Worm (Caenorhabditis elegans): Measurements from ENCODE around the gene R148.7.
A peak's percentile ranks its signal among the peaks of the same experiment; 100 is the strongest.

R148.7 gene

ce11 chrIII:3163448-3163847, 34.8 kb downstream of the R148.7 start:
- TF ChIP-seq ztf-11 (tag; optimal IDR thresholded peaks at IDR 0.05) (no peak), R02D3.7 (tag; optimal IDR thresholded peaks at IDR 0.05) (no peak), unc-55 (GFP tag; optimal IDR thresholded peaks at IDR 0.05) (no peak), nhr-237 (tag; optimal IDR thresholded peaks at IDR 0.05) (no peak), sma-9 (GFP tag; optimal IDR thresholded peaks at IDR 0.05) (no peak), sma-9 (tag; optimal IDR thresholded peaks at IDR 0.05) (no peak), nhr-129 (tag; optimal IDR thresholded peaks at IDR 0.05) (no peak), gmeb-1 (tag; optimal IDR thresholded peaks at IDR 0.05) (no peak), lin-39 (tag; optimal IDR thresholded peaks at IDR 0.05) (no peak), crh-2 (tag; optimal IDR thresholded peaks at IDR 0.05) (no peak), nhr-12 (tag; optimal IDR thresholded peaks at IDR 0.05) (no peak), ztf-4 (tag; optimal IDR thresholded peaks at IDR 0.05) (no peak), F13H6.1 (tag; optimal IDR thresholded peaks at IDR 0.05) (no peak), sma-3 (GFP tag; optimal IDR thresholded peaks at IDR 0.05) (no peak), lin-11 (tag; optimal IDR thresholded peaks at IDR 0.05) (no peak)

ce11 chrIII:3161600-3161999, 36.6 kb downstream of the R148.7 start:
- TF ChIP-seq R02D3.7 (tag; optimal IDR thresholded peaks at IDR 0.05) (no peak), mbf-1 (tag; optimal IDR thresholded peaks at IDR 0.05) (no peak), nhr-237 (tag; optimal IDR thresholded peaks at IDR 0.05) (no peak), sem-4 (tag; optimal IDR thresholded peaks at IDR 0.05) (no peak), ztf-11 (tag; optimal IDR thresholded peaks at IDR 0.05) (no peak), nhr-25 (tag; optimal IDR thresholded peaks at IDR 0.05) (peak; percentile 77), sma-3 (GFP tag; optimal IDR thresholded peaks at IDR 0.05) (peak; percentile 1), ztf-4 (tag; optimal IDR thresholded peaks at IDR 0.05) (no peak), peb-1 (tag; optimal IDR thresholded peaks at IDR 0.05) (no peak), fos-1 (tag; optimal IDR thresholded peaks at IDR 0.05) (no peak), ZK546.5 (tag; optimal IDR thresholded peaks at IDR 0.05) (no peak), ceh-82 (tag; optimal IDR thresholded peaks at IDR 0.05) (no peak), C34F6.9 (tag; optimal IDR thresholded peaks at IDR 0.05) (no peak), lin-11 (tag; optimal IDR thresholded peaks at IDR 0.05) (no peak), blmp-1 (tag; optimal IDR thresholded peaks at IDR 0.05; ENCODE audit: insufficient read depth) (peak; percentile 78), dmd-4 (tag; optimal IDR thresholded peaks at IDR 0.05) (no peak)

ce11 chrIII:3160490-3160889, 37.7 kb downstream of the R148.7 start:
- no peak for TF ChIP-seq nhr-77 (tag; optimal IDR thresholded peaks at IDR 0.05)
- no peak for TF ChIP-seq lsy-2 (tag; optimal IDR thresholded peaks at IDR 0.05)
- TF ChIP-seq mdl-1 (tag; optimal IDR thresholded peaks at IDR 0.05) = no peak
- no peak for TF ChIP-seq unc-62 (GFP tag; optimal IDR thresholded peaks at IDR 0.05)
- no peak for TF ChIP-seq lin-13 (GFP tag; optimal IDR thresholded peaks at IDR 0.05)
- TF ChIP-seq nhr-6 (tag; optimal IDR thresholded peaks at IDR 0.05) = no peak
- TF ChIP-seq ceh-82 (tag; optimal IDR thresholded peaks at IDR 0.05) = no peak
- no peak for TF ChIP-seq aly-2 (tag; optimal IDR thresholded peaks at IDR 0.05)
- TF ChIP-seq unc-39 (tag; optimal IDR thresholded peaks at IDR 0.05) = no peak
- TF ChIP-seq blmp-1 (tag; optimal IDR thresholded peaks at IDR 0.05; ENCODE audit: insufficient read depth) = no peak
- TF ChIP-seq elt-3 (tag; optimal IDR thresholded peaks at IDR 0.05) = no peak
- TF ChIP-seq ama-1 (optimal IDR thresholded peaks at IDR 0.05) = no peak
- no peak for TF ChIP-seq ZK546.5 (tag; optimal IDR thresholded peaks at IDR 0.05)
- TF ChIP-seq snpc-4 (tag; optimal IDR thresholded peaks at IDR 0.05) = no peak
- TF ChIP-seq alr-1 (tag; optimal IDR thresholded peaks at IDR 0.05) = no peak
- TF ChIP-seq dmd-4 (tag; optimal IDR thresholded peaks at IDR 0.05) = no peak
- TF ChIP-seq zag-1 (tag; optimal IDR thresholded peaks at IDR 0.05) = no peak

ce11 chrIII:3154968-3155367, 43.2 kb downstream of the R148.7 start, which contains the start of gene C44B11.1:
C44B11.1 (plus strand) TSS chrIII:3155268.
- TF ChIP-seq F13H6.1 (tag; optimal IDR thresholded peaks at IDR 0.05) = no peak
- TF ChIP-seq C34F6.9 (tag; optimal IDR thresholded peaks at IDR 0.05) = no peak
- no peak for TF ChIP-seq ztf-11 (tag; optimal IDR thresholded peaks at IDR 0.05)
- no peak for TF ChIP-seq ama-1 (optimal IDR thresholded peaks at IDR 0.05)
- TF ChIP-seq ZK546.5 (tag; optimal IDR thresholded peaks at IDR 0.05) = no peak
- no peak for TF ChIP-seq nhr-10 (tag; optimal IDR thresholded peaks at IDR 0.05)
- no peak for TF ChIP-seq lin-39 (tag; optimal IDR thresholded peaks at IDR 0.05)
- TF ChIP-seq nhr-237 (tag; optimal IDR thresholded peaks at IDR 0.05) = no peak
- TF ChIP-seq mdl-1 (tag; optimal IDR thresholded peaks at IDR 0.05) = no peak
- no peak for TF ChIP-seq unc-62 (GFP tag; optimal IDR thresholded peaks at IDR 0.05)
- TF ChIP-seq nhr-12 (tag; optimal IDR thresholded peaks at IDR 0.05) = no peak
- TF ChIP-seq ceh-16 (tag; optimal IDR thresholded peaks at IDR 0.05) = no peak
- TF ChIP-seq zag-1 (tag; optimal IDR thresholded peaks at IDR 0.05) = no peak
- TF ChIP-seq sma-9 (GFP tag; optimal IDR thresholded peaks at IDR 0.05) = no peak
- no peak for TF ChIP-seq sma-9 (tag; optimal IDR thresholded peaks at IDR 0.05)
- no peak for TF ChIP-seq lin-13 (GFP tag; optimal IDR thresholded peaks at IDR 0.05)
- TF ChIP-seq gmeb-1 (tag; optimal IDR thresholded peaks at IDR 0.05) = no peak
- TF ChIP-seq unc-39 (tag; optimal IDR thresholded peaks at IDR 0.05) = no peak
- no peak for TF ChIP-seq egl-27 (tag; optimal IDR thresholded peaks at IDR 0.05)
